Fruit fly (Drosophila melanogaster): ENCODE measurements around the gene CG15912.

- TF ChIP-seq CG12768 (GFP tag; optimal IDR thresholded peaks at IDR 0.05) (no peak), cic (GFP tag; optimal IDR thresholded peaks at IDR 0.05) (no peak), tj (GFP tag; optimal IDR thresholded peaks at IDR 0.05) (no peak), ovo (GFP tag; optimal IDR thresholded peaks at IDR 0.05) (no peak), CG11617 (GFP tag; optimal IDR thresholded peaks at IDR 0.05) (no peak), Mnt (GFP tag; optimal IDR thresholded peaks at IDR 0.05) (no peak), CG14711 (tag; optimal IDR thresholded peaks at IDR 0.05) (no peak), Crg-1 (GFP tag; optimal IDR thresholded peaks at IDR 0.05) (no peak), CG7045 (GFP tag; optimal IDR thresholded peaks at IDR 0.05) (no peak), pad (GFP tag; optimal IDR thresholded peaks at IDR 0.05) (no peak)
Observed at dm6 chrX:4505318-4505717, 43.6 kb upstream of the CG15912 start.

All from whole organism, adult.